Worm (Caenorhabditis elegans) whole organism, L3 larva: Measurements from ENCODE around the gene F53H1.3.
A peak's percentile ranks its signal among the peaks of the same experiment; 100 is the strongest.
"Not testable (repeated sequence)": the region's sequence is repeated elsewhere in the genome, so short reads cannot be mapped to it uniquely, and the experiment has no call there.

ENCODE experiments used
- R02D3.7 ChIP-seq: fragments of 150-350 bp; optimal IDR thresholded peaks from 2 replicates; lab custom pipeline; 2014; ENCODE audit warnings: missing biosample characterization, missing genetic modification characterization
- aly-2 ChIP-seq: fragments of 150-350 bp; optimal IDR thresholded peaks from 2 replicates; lab custom pipeline; 2014; ENCODE audit warnings: missing biosample characterization, missing genetic modification characterization
- ceh-16 ChIP-seq: sonication (generic microtip); optimal IDR thresholded peaks from 2 replicates; lab custom pipeline; 2017; ENCODE audit warnings: missing biosample characterization, missing genetic modification characterization
- ceh-28 ChIP-seq: fragments of 150-350 bp; optimal IDR thresholded peaks from 2 replicates; lab custom pipeline; 2014; ENCODE audit warnings: missing biosample characterization, missing genetic modification reagents, missing genetic modification characterization
- ceh-9 ChIP-seq: sonication (generic microtip); optimal IDR thresholded peaks from 2 replicates; lab custom pipeline; 2018; ENCODE audit warnings: missing biosample characterization, missing genetic modification characterization
- daf-12 ChIP-seq: fragments of 150-350 bp; optimal IDR thresholded peaks from 2 replicates; lab custom pipeline; 2014; ENCODE audit warnings: missing biosample characterization, missing genetic modification reagents, missing genetic modification characterization
- egl-27 ChIP-seq: sonication (generic microtip); optimal IDR thresholded peaks from 4 replicates; lab custom pipeline; 2017; ENCODE audit warnings: missing biosample characterization, missing genetic modification reagents, missing genetic modification characterization
- egl-5 ChIP-seq: fragments of 150-350 bp; optimal IDR thresholded peaks from 2 replicates; lab custom pipeline; 2017; ENCODE audit warnings: missing biosample characterization, missing genetic modification reagents, missing genetic modification characterization, inconsistent platforms
- elt-2 ChIP-seq: sonication (generic microtip); optimal IDR thresholded peaks from 2 replicates; lab custom pipeline; 2016; ENCODE audit warnings: missing genetic modification reagents, mild to moderate bottlenecking, missing genetic modification characterization, missing compliant biosample characterization
- fkh-2 ChIP-seq: fragments of 150-350 bp; optimal IDR thresholded peaks from 2 replicates; lab custom pipeline; 2014; ENCODE audit warnings: missing biosample characterization, missing genetic modification reagents, missing genetic modification characterization
- hmg-11 ChIP-seq: sonication (generic microtip); optimal IDR thresholded peaks from 2 replicates; lab custom pipeline; 2016; ENCODE audit warnings: missing genetic modification characterization, missing compliant biosample characterization
- lin-15B ChIP-seq: fragments of 150-350 bp; optimal IDR thresholded peaks from 2 replicates; lab custom pipeline; 2014; ENCODE audit warnings: missing biosample characterization, missing genetic modification characterization
- mml-1 ChIP-seq: fragments of 150-350 bp; sonication (generic microtip); optimal IDR thresholded peaks from 3 replicates; lab custom pipeline; 2014; ENCODE audit warnings: missing biosample characterization, missing genetic modification characterization
- nfya-1 ChIP-seq: sonication (generic microtip); optimal IDR thresholded peaks from 2 replicates; lab custom pipeline; 2017; ENCODE audit warnings: missing genetic modification characterization, mild to moderate bottlenecking, missing compliant biosample characterization, antibody characterized with exemption, moderate library complexity; ENCODE audit not compliant: insufficient read depth
- nhr-23 ChIP-seq: fragments of 150-350 bp; optimal IDR thresholded peaks from 2 replicates; lab custom pipeline; 2014; ENCODE audit warnings: missing biosample characterization, missing genetic modification reagents, missing genetic modification characterization
- nhr-237 ChIP-seq: fragments of 150-350 bp; optimal IDR thresholded peaks from 2 replicates; lab custom pipeline; 2014; ENCODE audit warnings: missing biosample characterization, missing genetic modification characterization
- nhr-25 ChIP-seq: sonication (generic microtip); optimal IDR thresholded peaks from 2 replicates; lab custom pipeline; 2017; ENCODE audit warnings: missing biosample characterization, missing genetic modification characterization
- nhr-28 ChIP-seq: fragments of 150-350 bp; optimal IDR thresholded peaks from 2 replicates; lab custom pipeline; 2014; ENCODE audit warnings: missing biosample characterization, missing genetic modification characterization
- nhr-67 ChIP-seq: fragments of 150-350 bp; optimal IDR thresholded peaks from 2 replicates; lab custom pipeline; 2014; ENCODE audit warnings: missing biosample characterization, missing genetic modification characterization
- nhr-76 ChIP-seq: fragments of 150-350 bp; sonication (generic microtip); optimal IDR thresholded peaks from 5 replicates; lab custom pipeline; 2014; ENCODE audit warnings: missing biosample characterization, missing genetic modification characterization
- nhr-77 ChIP-seq: fragments of 150-350 bp; optimal IDR thresholded peaks from 2 replicates; lab custom pipeline; 2014; ENCODE audit warnings: missing biosample characterization, missing genetic modification characterization
- pha-4 ChIP-seq: fragments of 150-350 bp; optimal IDR thresholded peaks from 2 replicates; lab custom pipeline; 2014; ENCODE audit warnings: missing biosample characterization, missing genetic modification reagents, missing genetic modification characterization
- pqm-1 ChIP-seq: fragments of 150-350 bp; optimal IDR thresholded peaks from 2 replicates; lab custom pipeline; 2017; ENCODE audit warnings: missing biosample characterization, missing genetic modification characterization, inconsistent platforms
- skn-1 ChIP-seq: fragments of 150-350 bp; optimal IDR thresholded peaks from 2 replicates; lab custom pipeline; 2014; ENCODE audit warnings: missing biosample characterization, missing genetic modification characterization
- snpc-4 ChIP-seq: fragments of 150-350 bp; optimal IDR thresholded peaks from 2 replicates; lab custom pipeline; 2014; ENCODE audit warnings: missing biosample characterization, missing genetic modification characterization
- tbx-2 ChIP-seq: sonication (generic microtip); optimal IDR thresholded peaks from 2 replicates; lab custom pipeline; 2016; ENCODE audit warnings: mild to moderate bottlenecking, missing genetic modification characterization, missing compliant biosample characterization
- unc-39 ChIP-seq: sonication (generic microtip); optimal IDR thresholded peaks from 4 replicates; lab custom pipeline; 2017; ENCODE audit warnings: missing biosample characterization, missing genetic modification characterization
- zag-1 ChIP-seq: fragments of 150-350 bp; optimal IDR thresholded peaks from 2 replicates; lab custom pipeline; 2014; ENCODE audit warnings: missing biosample characterization, missing genetic modification characterization
- ztf-4 ChIP-seq: fragments of 150-350 bp; optimal IDR thresholded peaks from 2 replicates; lab custom pipeline; 2014; ENCODE audit warnings: missing biosample characterization, missing genetic modification characterization

F53H1.3 gene

ce11 chrIV:1310337-1310736 is 18.6 kb upstream of the F53H1.3 start:
- TF ChIP-seq ztf-4 (tag; lab: Kevin White, UChicago) (no peak), pha-4 (tag; lab: Kevin White, UChicago) (peak; percentile 35), lin-15B (peak; percentile 66)

ce11 chrIV:1340788-1341187 is 11.8 kb downstream of the F53H1.3 start, which contains the start of gene F58F6.6:
Gene F58F6.6 (plus strand): TSS chrIV:1341088.
- not testable (repeated sequence) for TF ChIP-seq hmg-11, fkh-2, aly-2 (tag; lab: Kevin White, UChicago)

ce11 chrIV:1343379-1343778 is 14.4 kb downstream of the F53H1.3 start, which contains the start of gene F58F6.5:
Gene F58F6.5 (plus strand): TSS chrIV:1343679.
- not testable (repeated sequence) for TF ChIP-seq pha-4 (tag; lab: Kevin White, UChicago); lin-15B; egl-5 (tag; lab: Kevin White, UChicago)

DNA sequence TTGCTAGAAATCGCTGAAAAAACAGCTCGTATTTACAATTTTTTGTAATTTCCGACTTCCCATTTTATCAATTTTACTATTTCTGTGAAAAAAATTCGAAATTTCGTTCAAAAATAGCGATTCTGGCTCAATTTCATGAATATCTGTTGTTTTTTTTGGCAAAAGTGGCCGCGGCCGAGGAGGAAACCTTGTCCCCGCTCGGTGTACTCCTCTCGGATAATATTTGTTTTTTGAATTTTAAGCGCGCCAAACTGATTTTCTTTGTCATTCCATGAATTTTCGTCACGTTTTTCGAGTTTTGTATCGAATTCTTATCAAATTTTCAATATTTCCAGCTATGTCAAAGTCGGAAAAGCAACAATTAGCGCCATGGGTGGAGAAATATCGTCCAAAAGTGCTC is 18.0 kb downstream of the F53H1.3 start, which contains the start of gene rfc-2:
TSS of gene rfc-2 (plus strand) at position 334 of the 400 bp plus-strand sequence.
- TF ChIP-seq elt-2: no peak
- no peak for TF ChIP-seq fkh-2 (tag; lab: Kevin White, UChicago)
- TF ChIP-seq nfya-1 (tag; lab: Kevin White, UChicago): peak; percentile 16
- TF ChIP-seq ceh-16 (tag; lab: Kevin White, UChicago): no peak
- TF ChIP-seq nhr-25: peak; percentile 23
- peak; percentile 23 for TF ChIP-seq pha-4 (tag; lab: Kevin White, UChicago)
- peak; percentile 65 for TF ChIP-seq lin-15B
- peak; percentile 45 for TF ChIP-seq hmg-11 (tag; lab: Kevin White, UChicago)

- no peak for TF ChIP-seq skn-1 (tag; lab: Kevin White, UChicago)
- TF ChIP-seq tbx-2 (tag; lab: Kevin White, UChicago): no peak
- TF ChIP-seq nhr-237 (tag; lab: Kevin White, UChicago): no peak
- TF ChIP-seq daf-12 (tag; lab: Kevin White, UChicago): no peak
- no peak for TF ChIP-seq snpc-4 (tag; lab: Kevin White, UChicago)
- no peak for TF ChIP-seq nhr-67
These were observed 20.4 kb downstream of the F53H1.3 start for ce11 chrIV:1349352-1349751.

- TF ChIP-seq skn-1 (tag; lab: Kevin White, UChicago): no peak
- TF ChIP-seq nhr-25: no peak
- no peak for TF ChIP-seq pqm-1
- TF ChIP-seq hmg-11 (tag; lab: Kevin White, UChicago): no peak
- no peak for TF ChIP-seq snpc-4 (tag; lab: Kevin White, UChicago)
- no peak for TF ChIP-seq unc-39 (tag; lab: Kevin White, UChicago)
- no peak for TF ChIP-seq nhr-28
These were observed 24.8 kb downstream of the F53H1.3 start for ce11 chrIV:1353811-1354210.

DNA sequence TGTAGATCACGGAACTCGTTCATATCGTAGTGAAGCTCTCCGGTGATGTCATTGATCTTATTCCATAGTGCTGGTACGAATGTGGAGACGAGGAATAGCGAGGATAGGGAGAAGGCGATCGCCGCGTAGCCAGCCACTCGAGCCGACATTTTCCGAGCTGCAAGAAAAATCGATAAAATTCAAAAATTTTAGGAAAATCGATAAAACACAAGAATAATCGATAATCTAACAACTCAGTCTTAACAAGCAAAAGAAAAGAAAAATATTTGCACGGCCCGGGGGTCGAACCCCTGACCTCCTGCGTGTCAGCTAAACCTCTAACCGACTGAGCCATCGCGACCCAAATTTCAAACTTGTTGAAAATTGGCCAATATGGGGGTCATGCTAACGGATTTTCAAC is 26.2 kb downstream of the F53H1.3 start, which contains the start of gene col-104:
TSS of gene col-104 (minus strand) at position 159 of the 400 bp plus-strand sequence.
- TF ChIP-seq ceh-28: peak; percentile 53
- TF ChIP-seq fkh-2 (tag; lab: Kevin White, UChicago): no peak

ce11 chrIV:1358109-1358508 is 29.1 kb downstream of the F53H1.3 start:
- no peak for TF ChIP-seq nhr-237 (tag; lab: Kevin White, UChicago)
- no peak for TF ChIP-seq nhr-23 (tag; lab: Kevin White, UChicago)
- TF ChIP-seq ceh-9 (tag; lab: Kevin White, UChicago): no peak

- no peak for TF ChIP-seq zag-1 (tag; lab: Kevin White, UChicago)
- no peak for TF ChIP-seq ceh-9 (tag; lab: Kevin White, UChicago)
- TF ChIP-seq nhr-77: no peak
- TF ChIP-seq egl-5 (tag; lab: Kevin White, UChicago): no peak
- no peak for TF ChIP-seq unc-39 (tag; lab: Kevin White, UChicago)
- TF ChIP-seq nhr-76 (tag; lab: Kevin White, UChicago): no peak
- no peak for TF ChIP-seq egl-27
- TF ChIP-seq R02D3.7 (tag; lab: Kevin White, UChicago): no peak
- no peak for TF ChIP-seq lin-15B
- TF ChIP-seq skn-1 (tag; lab: Kevin White, UChicago): no peak
- no peak for TF ChIP-seq aly-2 (tag; lab: Kevin White, UChicago)
- TF ChIP-seq snpc-4 (tag; lab: Kevin White, UChicago): no peak
- TF ChIP-seq mml-1 (tag; lab: Kevin White, UChicago): no peak
These were observed 30.2 kb downstream of the F53H1.3 start, which contains the start of gene col-105 for ce11 chrIV:1359125-1359524. Gene col-105 (minus strand): TSS chrIV:1359225.
